Worm (Caenorhabditis elegans): ENCODE results near the gene srz-97.

srz-97 gene

DNA sequence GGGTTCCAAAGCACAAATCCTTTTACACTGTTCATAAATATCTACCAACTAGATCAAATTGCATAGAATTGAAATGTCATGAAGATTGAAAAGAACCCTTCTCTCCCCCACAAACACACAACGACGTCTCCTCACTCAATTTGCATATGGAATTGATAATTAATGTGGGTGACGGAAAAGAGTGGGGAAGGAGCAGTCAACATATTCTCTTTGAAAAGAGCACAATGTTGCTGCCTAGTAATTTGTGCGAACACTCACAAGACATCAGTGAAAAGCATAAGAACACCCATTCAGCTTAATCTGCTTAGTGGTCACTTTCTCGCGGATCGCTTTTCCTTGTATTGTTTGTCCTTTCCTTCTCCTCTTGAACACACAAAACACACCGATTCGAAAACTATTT lies 28.4 kb upstream of the srz-97 start:
- TF ChIP-seq Y56A3A.18 (GFP tag; IDR thresholded peaks at IDR 0.05) (0 out of 2 replicates have a peak, but pooled peaks have one; percentile 36), dpl-1 (GFP tag; optimal IDR thresholded peaks at IDR 0.05) (no peak)

DNA sequence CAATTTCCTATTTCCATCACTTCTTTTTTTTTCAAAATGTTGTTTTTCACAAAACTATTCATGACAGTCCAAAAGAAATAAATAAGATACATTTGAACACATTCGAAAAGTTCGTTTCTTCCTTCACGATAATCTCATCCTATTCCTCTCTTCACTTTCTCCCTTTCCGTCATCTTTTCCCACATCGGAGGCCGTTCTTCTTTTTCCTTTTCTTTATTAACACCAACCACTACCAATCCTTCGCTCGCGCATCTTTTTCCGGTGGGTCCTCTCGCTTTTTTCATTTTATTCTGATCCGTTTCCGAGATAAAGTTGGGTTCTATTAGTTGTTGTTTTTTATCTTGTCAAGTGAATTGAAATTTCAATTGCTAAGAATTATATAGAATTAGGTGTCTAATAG lies 27.4 kb upstream of the srz-97 start:
- no peak for TF ChIP-seq mxl-1 (tag; optimal IDR thresholded peaks at IDR 0.05)
- TF ChIP-seq ccch-3 (GFP tag; optimal IDR thresholded peaks at IDR 0.05) = no peak
- TF ChIP-seq ztf-22 (GFP tag; optimal IDR thresholded peaks at IDR 0.05) = no peak
- no peak for TF ChIP-seq nhr-27 (tag; optimal IDR thresholded peaks at IDR 0.05)
- no peak for TF ChIP-seq Y95B8A.8 (GFP tag; IDR thresholded peaks at IDR 0.05)
- TF ChIP-seq T26A5.8 (tag; optimal IDR thresholded peaks at IDR 0.05) = no peak

DNA sequence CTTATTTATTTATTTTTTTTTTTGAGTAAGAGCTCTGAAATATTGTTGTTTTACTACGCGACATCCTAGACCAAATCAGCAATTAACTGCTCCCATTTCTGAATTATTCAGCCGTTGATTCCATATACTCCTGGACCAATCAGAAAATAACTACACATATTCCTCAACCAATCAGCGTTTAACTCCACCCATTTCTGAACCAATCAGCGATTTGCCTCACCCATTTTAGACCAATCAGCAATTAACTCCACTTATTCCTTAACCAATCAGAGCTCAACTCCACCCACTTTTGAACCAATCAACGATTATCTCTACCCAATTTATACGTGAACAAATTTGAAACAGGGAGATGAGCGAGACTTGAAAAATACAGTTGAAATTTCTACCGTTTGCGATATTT lies 25.6 kb upstream of the srz-97 start:
- TF ChIP-seq dpff-1 (tag; optimal IDR thresholded peaks at IDR 0.05) = no peak
- TF ChIP-seq B0261.1 (tag; optimal IDR thresholded peaks at IDR 0.05) = no peak
- no peak for TF ChIP-seq B0035.1 (tag; optimal IDR thresholded peaks at IDR 0.05)
- no peak for TF ChIP-seq akir-1 (GFP tag; optimal IDR thresholded peaks at IDR 0.05)
- no peak for TF ChIP-seq snpc-1.1 (tag; optimal IDR thresholded peaks at IDR 0.05; ENCODE audit: insufficient read depth)
- no peak for TF ChIP-seq nhr-90 (tag; optimal IDR thresholded peaks at IDR 0.05)
- no peak for TF ChIP-seq rpc-1 (optimal IDR thresholded peaks at IDR 0.05)
- no peak for TF ChIP-seq rpc-1 (tag; optimal IDR thresholded peaks at IDR 0.05)
- no peak for TF ChIP-seq nhr-80 (tag; optimal IDR thresholded peaks at IDR 0.05)
- no peak for TF ChIP-seq F57A8.1 (GFP tag; optimal IDR thresholded peaks at IDR 0.05)
- no peak for TF ChIP-seq egl-18 (GFP tag; IDR thresholded peaks at IDR 0.05)
- no peak for TF ChIP-seq lin-26 (GFP tag; IDR thresholded peaks at IDR 0.05)
- no peak for TF ChIP-seq Y79H2A.3 (GFP tag; conservative IDR thresholded peaks at IDR 0.05)
- no peak for TF ChIP-seq T26A5.8 (tag; optimal IDR thresholded peaks at IDR 0.05)
- TF ChIP-seq xnd-1 (tag; optimal IDR thresholded peaks at IDR 0.05) = no peak
- TF ChIP-seq rec-8 (tag; optimal IDR thresholded peaks at IDR 0.05) = no peak

DNA sequence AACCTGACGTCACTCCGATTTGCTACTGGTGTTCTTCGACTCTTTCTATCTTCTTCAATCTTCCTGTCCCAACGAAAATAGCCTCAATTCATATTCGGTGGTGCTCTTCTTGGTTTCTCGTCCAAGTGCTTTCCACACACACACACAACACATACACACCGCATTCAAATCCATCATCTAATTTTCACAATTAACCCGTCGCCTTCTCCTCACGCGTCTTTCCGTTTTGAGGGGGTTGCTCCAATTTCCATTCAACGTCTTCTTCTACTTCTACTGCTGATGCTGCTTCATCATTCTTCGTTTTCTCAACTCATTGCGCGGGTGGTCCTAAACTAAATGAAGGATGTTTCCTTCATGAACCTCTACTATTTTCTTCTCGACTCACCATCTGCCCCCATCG lies 23.1 kb upstream of the srz-97 start:
- TF ChIP-seq B0336.3 (GFP tag; IDR thresholded peaks at IDR 0.05) (no peak), F22D6.2 (tag; optimal IDR thresholded peaks at IDR 0.05) (no peak), K12H6.12 (tag; optimal IDR thresholded peaks at IDR 0.05) (no peak), dpff-1 (tag; optimal IDR thresholded peaks at IDR 0.05) (no peak), nfya-1 (tag; optimal IDR thresholded peaks at IDR 0.05; ENCODE audit: borderline replicate concordance, insufficient read depth) (no peak), die-1 (tag; optimal IDR thresholded peaks at IDR 0.05) (no peak), ztf-26 (tag; optimal IDR thresholded peaks at IDR 0.05) (no peak), ets-4 (GFP tag; optimal IDR thresholded peaks at IDR 0.05) (no peak), K11D2.4 (GFP tag; IDR thresholded peaks at IDR 0.05) (no peak), mel-28 (tag; optimal IDR thresholded peaks at IDR 0.05; ENCODE audit: borderline replicate concordance) (no peak), bed-2 (GFP tag; IDR thresholded peaks at IDR 0.05) (no peak), hlh-26 (GFP tag; conservative IDR thresholded peaks at IDR 0.05) (no peak), repo-1 (tag; optimal IDR thresholded peaks at IDR 0.05) (no peak), ztf-3 (GFP tag; optimal IDR thresholded peaks at IDR 0.05) (no peak), madf-10 (tag; optimal IDR thresholded peaks at IDR 0.05) (no peak), nhr-179 (tag; optimal IDR thresholded peaks at IDR 0.05) (no peak)
